Fruit fly (Drosophila melanogaster): Measurements from ENCODE around the gene Spn28Da.

The Spn28Da gene

dm6 chr2L:7871821-7872524 lies 17.0 kb downstream of the Spn28Da start (continued):
- TF ChIP-seq Dad (GFP tag; optimal IDR thresholded peaks at IDR 0.05) (no peak), stc (GFP tag; IDR thresholded peaks at IDR 0.05) (no peak), eve (GFP tag; optimal IDR thresholded peaks at IDR 0.05) (peak in 1 of 2 experiments; percentile 51), pzg (GFP tag; optimal IDR thresholded peaks at IDR 0.05) (no peak), chm (GFP tag; IDR thresholded peaks at IDR 0.05) (no peak), Sry-δ (GFP tag; optimal IDR thresholded peaks at IDR 0.05) (no peak), CG4404 (GFP tag; IDR thresholded peaks at IDR 0.05) (0 out of 2 replicates have a peak, but pooled peaks have one; percentile 24), ttk (GFP tag; IDR thresholded peaks at IDR 0.05) (no peak), NC2α (GFP tag; optimal IDR thresholded peaks at IDR 0.05) (no peak), nerfin-1 (tag; optimal IDR thresholded peaks at IDR 0.05) (no peak), h (optimal IDR thresholded peaks at IDR 0.05) (no peak), jigr1 (GFP tag; IDR thresholded peaks at IDR 0.05) (no peak), otp (GFP tag; IDR thresholded peaks at IDR 0.05) (no peak), pros (GFP tag; optimal IDR thresholded peaks at IDR 0.05) (no peak), Bgb (GFP tag; IDR thresholded peaks at IDR 0.05; ENCODE audit: partially characterized antibody) (no peak), pfk (GFP tag; optimal IDR thresholded peaks at IDR 0.05) (no peak), Dll (GFP tag; IDR thresholded peaks at IDR 0.05; ENCODE audit: partially characterized antibody) (no peak), CG14441 (GFP tag; IDR thresholded peaks at IDR 0.05) (0 out of 2 replicates have a peak, but pooled peaks have one; percentile 10), gsb-n (tag; optimal IDR thresholded peaks at IDR 0.05) (no peak), CG10543 (GFP tag; optimal IDR thresholded peaks at IDR 0.05) (no peak), MESR4 (GFP tag; optimal IDR thresholded peaks at IDR 0.05) (no peak), Dbx (GFP tag; IDR thresholded peaks at IDR 0.05) (no peak), CG4424 (GFP tag; optimal IDR thresholded peaks at IDR 0.05) (peak; percentile 34), CG9727 (GFP tag; optimal IDR thresholded peaks at IDR 0.05) (peak; percentile 54), trem (tag; optimal IDR thresholded peaks at IDR 0.05) (no peak), kay (GFP tag; optimal IDR thresholded peaks at IDR 0.05) (no peak), nau (GFP tag; optimal IDR thresholded peaks at IDR 0.05) (peak; percentile 59), CG11504 (tag; optimal IDR thresholded peaks at IDR 0.05) (peak; percentile 65), CG7357 (GFP tag; IDR thresholded peaks at IDR 0.05) (0 out of 3 replicates have a peak, but pooled peaks have one; percentile 38), CG3726 (GFP tag; IDR thresholded peaks at IDR 0.05) (no peak), hbn (GFP tag; IDR thresholded peaks at IDR 0.05; ENCODE audit: partially characterized antibody) (no peak), dysf (GFP tag; IDR thresholded peaks at IDR 0.05) (peak; percentile 72; the same call in 2 of the 3 replicates), gcm (GFP tag; optimal IDR thresholded peaks at IDR 0.05) (no peak), CG31441 (GFP tag; IDR thresholded peaks at IDR 0.05) (peak; percentile 44), H15 (GFP tag; IDR thresholded peaks at IDR 0.05) (no peak), sug (tag; optimal IDR thresholded peaks at IDR 0.05) (peak; percentile 16), CG2712 (tag; optimal IDR thresholded peaks at IDR 0.05) (peak; percentile 52), sens (GFP tag) (peak; percentile 86), CG14860 (GFP tag; IDR thresholded peaks at IDR 0.05; ENCODE audit: partially characterized antibody) (no peak), CG15479 (GFP tag; optimal IDR thresholded peaks at IDR 0.05) (no peak), ERR (GFP tag; optimal IDR thresholded peaks at IDR 0.05) (no peak), ems (GFP tag; optimal IDR thresholded peaks at IDR 0.05) (no peak), CG2875 (GFP tag; optimal IDR thresholded peaks at IDR 0.05) (no peak), CG3407 (GFP tag; optimal IDR thresholded peaks at IDR 0.05) (no peak), CG6175 (GFP tag; IDR thresholded peaks at IDR 0.05) (no peak), CG9817 (tag; optimal IDR thresholded peaks at IDR 0.05) (peak; percentile 18), CG14014 (GFP tag; IDR thresholded peaks at IDR 0.05) (peak; percentile 69), CG32767 (GFP tag; IDR thresholded peaks at IDR 0.05) (no peak), D (optimal IDR thresholded peaks at IDR 0.05) (no peak), D (GFP tag; optimal IDR thresholded peaks at IDR 0.05) (peak; percentile 17), sr (GFP tag; IDR thresholded peaks at IDR 0.05) (no peak)

All from whole organism, embryonic.